Worm (Caenorhabditis elegans): ENCODE results near the gene dpy-28.

dpy-28 gene

DNA sequence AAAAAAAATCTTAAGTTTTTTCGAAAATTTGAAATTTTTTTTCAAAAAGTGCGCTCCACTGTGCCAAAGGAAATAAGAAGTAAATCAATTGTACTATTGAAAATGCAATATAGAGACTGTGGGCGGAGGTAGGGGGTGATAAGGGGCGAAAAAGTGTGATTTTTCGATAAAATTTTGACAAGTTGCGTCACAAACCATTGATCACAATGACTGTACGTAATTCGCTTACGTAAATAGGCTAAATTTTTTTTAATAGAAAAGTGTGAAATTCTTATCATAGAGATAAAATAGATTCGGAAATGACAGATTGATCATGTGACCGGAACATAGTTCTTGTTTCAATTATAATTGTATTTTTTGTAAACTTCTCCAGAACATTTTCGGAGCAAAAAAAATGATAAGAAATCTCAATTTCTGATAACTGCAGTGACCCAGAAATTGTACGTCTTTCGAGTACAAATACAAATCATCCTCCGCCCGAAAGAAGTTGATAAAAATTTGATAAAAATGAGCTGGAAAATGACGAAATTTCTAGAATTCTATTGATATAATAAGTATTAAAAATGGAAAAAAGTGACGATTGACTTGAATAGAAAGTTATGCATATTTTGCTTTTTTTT, 59.7 kb downstream of the dpy-28 start:
- no peak for TF ChIP-seq irx-1 (tag; optimal IDR thresholded peaks at IDR 0.05)
- no peak for TF ChIP-seq snu-23 (GFP tag; optimal IDR thresholded peaks at IDR 0.05)
- TF ChIP-seq ama-1 (optimal IDR thresholded peaks at IDR 0.05) = no peak
- TF ChIP-seq vab-15 (tag; optimal IDR thresholded peaks at IDR 0.05) = no peak
- TF ChIP-seq elt-2 (tag; optimal IDR thresholded peaks at IDR 0.05) = peak; percentile 85
- no peak for TF ChIP-seq lin-39 (tag; optimal IDR thresholded peaks at IDR 0.05)
- TF ChIP-seq nhr-20 (tag; optimal IDR thresholded peaks at IDR 0.05) = peak; percentile 14
- TF ChIP-seq nhr-90 (tag; optimal IDR thresholded peaks at IDR 0.05; ENCODE audit: poor library complexity) = peak; percentile 12
- TF ChIP-seq isw-1 (GFP tag; IDR thresholded peaks at IDR 0.05) = no peak
- TF ChIP-seq egl-27 (tag; optimal IDR thresholded peaks at IDR 0.05) = no peak
- TF ChIP-seq lin-35 (GFP tag; optimal IDR thresholded peaks at IDR 0.05) = peak in 1 of 2 experiments; percentile 11
- TF ChIP-seq lir-3 (tag; optimal IDR thresholded peaks at IDR 0.05; ENCODE audit: poor library complexity) = no peak
- TF ChIP-seq zag-1 (tag; optimal IDR thresholded peaks at IDR 0.05) = no peak
- no peak for TF ChIP-seq egl-13 (tag; optimal IDR thresholded peaks at IDR 0.05)
- TF ChIP-seq aha-1 (tag; optimal IDR thresholded peaks at IDR 0.05) = no peak
- no peak for TF ChIP-seq sox-4 (tag; optimal IDR thresholded peaks at IDR 0.05)
- no peak for TF ChIP-seq mdl-1 (tag; optimal IDR thresholded peaks at IDR 0.05)
- TF ChIP-seq lin-14 (GFP tag; optimal IDR thresholded peaks at IDR 0.05) = no peak
- no peak for TF ChIP-seq efl-3 (GFP tag; optimal IDR thresholded peaks at IDR 0.05)
- TF ChIP-seq elt-3 (tag; optimal IDR thresholded peaks at IDR 0.05) = peak in 1 of 6 experiments; percentile 35
- TF ChIP-seq swsn-7 (tag; optimal IDR thresholded peaks at IDR 0.05) = no peak
- no peak for TF ChIP-seq xbp-1 (tag; optimal IDR thresholded peaks at IDR 0.05)

DNA sequence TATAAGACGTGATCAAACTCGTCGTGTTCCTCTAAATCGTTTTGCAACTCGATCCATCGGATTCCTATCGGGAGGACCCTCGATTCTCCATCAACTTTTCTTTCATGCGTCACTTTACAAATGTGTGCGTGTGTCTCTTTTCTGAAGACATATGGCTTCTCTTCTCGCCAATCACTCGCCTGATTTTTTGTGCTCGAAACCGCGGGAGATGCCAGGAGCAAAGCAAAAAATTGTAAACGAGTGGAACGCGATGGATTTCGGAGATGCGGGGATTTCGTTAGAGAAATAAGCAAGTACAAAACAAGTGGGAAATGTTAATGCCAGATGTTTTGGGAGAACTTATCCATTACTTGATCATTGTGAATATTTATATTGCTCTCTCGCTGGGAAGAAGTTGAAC, 61.3 kb downstream of the dpy-28 start:
- TF ChIP-seq rnt-1 (tag; optimal IDR thresholded peaks at IDR 0.05) (peak; percentile 73), nhr-77 (tag; optimal IDR thresholded peaks at IDR 0.05) (no peak), mdl-1 (tag; optimal IDR thresholded peaks at IDR 0.05) (peak in 1 of 2 experiments; percentile 1), elt-2 (tag; optimal IDR thresholded peaks at IDR 0.05) (no peak), nhr-19 (GFP tag; conservative IDR thresholded peaks at IDR 0.05) (0 out of 2 replicates have a peak, but pooled peaks have one; percentile 3), unc-86 (tag; optimal IDR thresholded peaks at IDR 0.05) (no peak), pag-3 (tag; optimal IDR thresholded peaks at IDR 0.05; ENCODE audit: borderline replicate concordance, insufficient read depth) (peak; percentile 70), unc-130 (tag; optimal IDR thresholded peaks at IDR 0.05) (peak; percentile 5), dsc-1 (tag; optimal IDR thresholded peaks at IDR 0.05) (peak; percentile 76), mep-1 (tag; optimal IDR thresholded peaks at IDR 0.05) (peak; percentile 24), lin-15B (tag; optimal IDR thresholded peaks at IDR 0.05) (no peak), efl-1 (optimal IDR thresholded peaks at IDR 0.05) (peak in 1 of 2 experiments; percentile 6), efl-1 (GFP tag; optimal IDR thresholded peaks at IDR 0.05 in 1 of 2) (no peak), snu-23 (GFP tag; optimal IDR thresholded peaks at IDR 0.05) (peak; percentile 32), skn-1 (tag; optimal IDR thresholded peaks at IDR 0.05) (no peak), lsy-2 (tag; optimal IDR thresholded peaks at IDR 0.05) (peak in 1 of 2 experiments; percentile 49)

DNA sequence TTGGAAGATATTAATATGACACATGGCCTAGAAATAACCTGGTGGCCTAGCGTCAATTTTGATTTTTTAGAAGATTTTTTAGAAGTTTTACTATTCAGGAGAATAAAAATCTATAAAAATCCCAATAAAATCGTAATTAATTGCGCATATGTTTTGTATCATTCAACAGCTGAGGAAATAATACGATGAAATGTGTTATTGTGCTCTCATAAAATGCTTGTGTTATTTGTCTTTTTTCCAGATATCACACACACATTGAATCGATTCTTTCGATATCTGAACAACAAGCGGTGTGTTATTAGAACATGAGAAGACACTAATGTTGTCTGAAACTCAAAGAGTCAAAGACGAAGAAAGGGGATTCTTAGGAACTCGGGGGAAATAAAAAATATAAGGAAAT, 62.2 kb downstream of the dpy-28 start:
- TF ChIP-seq dsc-1 (tag; optimal IDR thresholded peaks at IDR 0.05) = peak; percentile 90
- TF ChIP-seq nhr-47 (tag; optimal IDR thresholded peaks at IDR 0.05) = no peak
- TF ChIP-seq fkh-4 (tag; optimal IDR thresholded peaks at IDR 0.05; ENCODE audit: borderline replicate concordance) = peak; percentile 17
